Worm (Caenorhabditis elegans) whole organism, L1 larva: Measurements from ENCODE around the gene fbxa-219.

Source experiments
- lin-14 ChIP-seq: fragments of 200-800 bp; sonication (Bioruptor generic); optimal IDR thresholded peaks from 2 replicates; lab custom pipeline; 2018; ENCODE audit warnings: mild to moderate bottlenecking, missing genetic modification characterization, moderate library complexity, missing compliant biosample characterization
- tlp-1 ChIP-seq: fragments of 150-350 bp; optimal IDR thresholded peaks from 2 replicates; lab custom pipeline; 2014; ENCODE audit warnings: missing biosample characterization, missing genetic modification characterization

DNA sequence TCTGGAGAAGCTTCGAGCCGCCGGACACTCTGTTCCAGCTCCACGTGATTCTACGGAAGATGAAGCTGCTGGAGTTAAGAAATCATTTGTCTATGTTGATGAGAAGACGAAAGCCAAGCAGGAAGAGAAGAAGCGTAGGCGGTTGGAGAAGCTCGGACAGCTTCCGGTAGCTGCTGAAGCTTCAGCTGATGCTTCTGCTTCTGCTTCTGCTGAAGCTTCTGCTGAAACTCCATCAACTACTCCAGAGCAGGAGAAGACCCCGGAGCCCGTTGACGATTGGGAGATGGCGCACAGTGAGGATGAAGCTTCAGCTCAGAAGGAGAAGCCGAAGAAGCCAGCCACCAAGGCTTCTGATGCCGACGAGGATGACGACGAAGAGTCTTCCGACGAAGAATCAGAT, 25.2 kb downstream of the fbxa-219 start:
- TF ChIP-seq tlp-1 (tag; lab: Kevin White, UChicago) (no peak), lin-14 (GFP tag; lab: Kevin White, UChicago) (no peak)
